Worm (Caenorhabditis elegans) whole organism, young adult: Measurements from ENCODE around the gene T21D9.2.

Experiments used
- lin-35 ChIP-seq, 3 experiments: fragments of 150-350 bp in 2 of 3; sonication (generic microtip) in 1 of 3; optimal IDR thresholded peaks; 2 replicates each; lab custom pipeline; 2014 to 2018; ENCODE audit warnings: missing biosample characterization in 3 of 3, missing genetic modification characterization in 3 of 3, missing genetic modification reagents in 3 of 3
- snpc-4 ChIP-seq, 5 experiments: fragments of 150-350 bp in 1 of 5; sonication (generic microtip) in 4 of 5; optimal IDR thresholded peaks; 2 replicates each; lab custom pipeline; 2014 to 2018; ENCODE audit warnings: missing genetic modification characterization in 5 of 5, missing biosample characterization in 3 of 5, antibody characterized with exemption in 2 of 5, mild to moderate bottlenecking in 2 of 5, missing compliant biosample characterization in 2 of 5, missing genotype in 2 of 5, moderate library complexity in 2 of 5, missing genetic modification reagents in 1 of 5

DNA sequence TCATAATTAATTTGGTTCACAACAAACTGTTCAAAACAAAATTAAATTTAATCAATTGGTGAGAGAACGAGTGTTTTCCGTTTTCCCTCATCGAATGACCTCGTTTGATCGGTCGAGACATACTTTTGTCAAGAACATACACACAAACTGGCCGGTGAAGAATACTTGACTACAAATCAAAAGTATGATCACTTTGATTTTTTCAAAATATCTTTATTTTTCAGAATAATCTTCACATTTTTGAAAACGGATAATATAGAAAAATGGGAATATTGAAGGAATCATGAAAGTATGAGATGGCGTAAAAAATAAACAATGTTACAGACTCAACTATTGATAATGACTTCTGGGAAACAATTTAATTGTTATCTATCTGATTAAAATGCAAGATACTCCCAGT lies 21.5 kb upstream of the T21D9.2 start, which contains the start of gene swip-10:
- no peak for TF ChIP-seq snpc-4 (GFP tag; optimal IDR thresholded peaks at IDR 0.05; lab: Kevin White, UChicago)
- no peak for TF ChIP-seq snpc-4 (tag; optimal IDR thresholded peaks at IDR 0.05; lab: Kevin White, UChicago)
- TF ChIP-seq lin-35 (GFP tag; optimal IDR thresholded peaks at IDR 0.05; lab: Kevin White, UChicago), result no peak
